Fruit fly (Drosophila melanogaster) whole organism, embryonic: ENCODE results near the gene roq.

Source experiments
- Antp ChIP-seq: fragments of 200-800 bp; sonication (Bioruptor generic); optimal IDR thresholded peaks from 3 replicates; lab custom pipeline; 2016; ENCODE audit warnings: missing biosample characterization, missing genetic modification characterization
- B-H2 ChIP-seq: fragments of 200-800 bp; sonication (Bioruptor generic); optimal IDR thresholded peaks from 2 replicates; lab custom pipeline; 2018; ENCODE audit warnings: missing biosample characterization, mild to moderate bottlenecking, missing genetic modification characterization
- Bteb2 ChIP-seq: fragments of 200-800 bp; sonication (Bioruptor generic); optimal IDR thresholded peaks from 2 replicates; lab custom pipeline; 2016; ENCODE audit warnings: missing biosample characterization, missing genetic modification characterization
- CG11247 ChIP-seq: fragments of 200-800 bp; sonication (Bioruptor generic); IDR thresholded peaks from 2 replicates; pipeline ENCODE4 v1.3.6; 2022; ENCODE audit warnings: missing biosample characterization, missing genetic modification characterization
- CG12391 ChIP-seq: fragments of 200-800 bp; sonication (Bioruptor generic); optimal IDR thresholded peaks from 3 replicates; lab custom pipeline; 2018; ENCODE audit warnings: missing biosample characterization, mild to moderate bottlenecking, missing genetic modification characterization, moderate library complexity
- CG12744 ChIP-seq: fragments of 200-800 bp; sonication (Bioruptor generic); optimal IDR thresholded peaks from 2 replicates; lab custom pipeline; 2016; ENCODE audit warnings: missing biosample characterization, missing genetic modification characterization
- CG13287 ChIP-seq: fragments of 200-800 bp; sonication (Bioruptor generic); IDR thresholded peaks from 2 replicates; pipeline ENCODE4 v1.3.6; 2022; ENCODE audit warnings: missing biosample characterization, missing genetic modification characterization; ENCODE audit not compliant: partially characterized antibody
- CG14441 ChIP-seq: fragments of 200-800 bp; sonication (Bioruptor generic); IDR thresholded peaks from 2 replicates; pipeline ENCODE4 v1.3.6; 2022; ENCODE audit warnings: missing biosample characterization, missing genetic modification characterization
- CG14860 ChIP-seq: fragments of 200-800 bp; sonication (Bioruptor generic); IDR thresholded peaks from 3 replicates; pipeline ENCODE4 v1.3.6; 2022; ENCODE audit warnings: missing biosample characterization, missing genetic modification characterization; ENCODE audit not compliant: partially characterized antibody
- CG14965 ChIP-seq: fragments of 200-800 bp; sonication (Bioruptor generic); optimal IDR thresholded peaks from 2 replicates; lab custom pipeline; 2016; ENCODE audit warnings: missing biosample characterization, missing genetic modification characterization, borderline replicate concordance
- CG1792 ChIP-seq: fragments of 200-800 bp; sonication (Bioruptor generic); optimal IDR thresholded peaks from 2 replicates; lab custom pipeline; 2016; ENCODE audit warnings: missing biosample characterization, missing genetic modification characterization
- CG18599 ChIP-seq: fragments of 200-800 bp; sonication (Bioruptor generic); optimal IDR thresholded peaks from 3 replicates; lab custom pipeline; 2017; ENCODE audit warnings: missing biosample characterization, missing genetic modification characterization, mild to moderate bottlenecking, moderate library complexity, missing genetic modification reagents
- CG34422 ChIP-seq: fragments of 200-800 bp; sonication (Bioruptor generic); IDR thresholded peaks from 3 replicates; pipeline ENCODE4 v1.3.6; 2022; ENCODE audit warnings: missing biosample characterization, missing genetic modification characterization
- CG4820 ChIP-seq: fragments of 200-800 bp; sonication (Bioruptor generic); optimal IDR thresholded peaks from 3 replicates; lab custom pipeline; 2016; ENCODE audit warnings: missing biosample characterization, missing genetic modification characterization
- CG6765 ChIP-seq: fragments of 200-800 bp; sonication (Bioruptor generic); optimal IDR thresholded peaks from 3 replicates; lab custom pipeline; 2017; ENCODE audit warnings: missing biosample characterization, mild to moderate bottlenecking, missing genetic modification characterization
- E2f2 ChIP-seq: fragments of 200-800 bp; sonication (Bioruptor generic); IDR thresholded peaks from 2 replicates; pipeline ENCODE4 v1.3.6; 2022; ENCODE audit warnings: missing biosample characterization, missing genetic modification characterization
- Hmr ChIP-seq: fragments of 200-800 bp; sonication (Bioruptor generic); optimal IDR thresholded peaks from 3 replicates; lab custom pipeline; 2017; ENCODE audit warnings: mild to moderate bottlenecking, missing biosample characterization, missing genetic modification reagents, missing genetic modification characterization
- MESR4 ChIP-seq: fragments of 200-800 bp; sonication (Bioruptor generic); optimal IDR thresholded peaks from 2 replicates; lab custom pipeline; 2018; ENCODE audit warnings: missing biosample characterization, mild to moderate bottlenecking, missing genetic modification characterization, moderate library complexity
- MTF-1 ChIP-seq: fragments of 200-800 bp; sonication (Bioruptor generic); optimal IDR thresholded peaks from 2 replicates; lab custom pipeline; 2018; ENCODE audit warnings: missing biosample characterization, mild to moderate bottlenecking, missing genetic modification characterization, borderline replicate concordance
- Mes4 ChIP-seq: fragments of 200-800 bp; sonication (Bioruptor generic); optimal IDR thresholded peaks from 2 replicates; lab custom pipeline; 2016; ENCODE audit warnings: missing biosample characterization, missing genetic modification characterization
- Nf-YA ChIP-seq: fragments of 200-800 bp; sonication (Bioruptor generic); IDR thresholded peaks from 2 replicates; pipeline ENCODE4 v1.3.6; 2022; ENCODE audit warnings: missing biosample characterization, missing genetic modification characterization
- Nf-YB ChIP-seq: fragments of 200-800 bp; sonication (Bioruptor generic); optimal IDR thresholded peaks from 3 replicates; lab custom pipeline; 2019; ENCODE audit warnings: missing biosample characterization, mild to moderate bottlenecking, missing genetic modification characterization, moderate library complexity
- Sry-β ChIP-seq: fragments of 200-800 bp; sonication (Bioruptor generic); optimal IDR thresholded peaks from 2 replicates; lab custom pipeline; 2018; ENCODE audit warnings: missing biosample characterization, mild to moderate bottlenecking, missing genetic modification characterization, moderate library complexity
- Stat92E ChIP-seq, 3 experiments: fragments of >200 bp in 2 of 3; fragments of 200-800 bp in 1 of 3; sonication (Bioruptor generic) in 1 of 3; optimal IDR thresholded peaks; 2 replicates each; lab custom pipeline; 2017 to 2019; ENCODE audit warnings: missing biosample characterization in 3 of 3, missing genetic modification characterization in 3 of 3, mild to moderate bottlenecking in 1 of 3, moderate library complexity in 1 of 3
- Taf1 ChIP-seq: fragments of 200-800 bp; sonication (Bioruptor generic); IDR thresholded peaks from 2 replicates; pipeline ENCODE4 v1.3.6; 2022; ENCODE audit warnings: missing biosample characterization, missing genetic modification characterization
- Usf ChIP-seq: fragments of 200-800 bp; sonication (Bioruptor generic); optimal IDR thresholded peaks from 2 replicates; lab custom pipeline; 2017; ENCODE audit warnings: missing genotype, missing biosample characterization, missing genetic modification characterization
- Xbp1 ChIP-seq: fragments of 200-800 bp; sonication (Bioruptor generic); optimal IDR thresholded peaks from 3 replicates; lab custom pipeline; 2016; ENCODE audit warnings: missing biosample characterization, mild to moderate bottlenecking, missing genetic modification characterization
- chif ChIP-seq, 2 experiments: fragments of 200-800 bp; sonication (Bioruptor generic); optimal IDR thresholded peaks; 3 replicates each; lab custom pipeline; 2016; ENCODE audit warnings: missing biosample characterization in 2 of 2, missing genetic modification characterization in 2 of 2
- chinmo ChIP-seq: fragments of 200-800 bp; sonication (Bioruptor generic); IDR thresholded peaks from 4 replicates; pipeline ENCODE4 v1.3.6; 2022; ENCODE audit warnings: missing biosample characterization, missing genetic modification characterization; ENCODE audit not compliant: partially characterized antibody
- crp ChIP-seq, 2 experiments: fragments of 200-800 bp; sonication (Bioruptor generic); optimal IDR thresholded peaks; 2 replicates in 1 of 2; 3 replicates in 1 of 2; lab custom pipeline; 2017; ENCODE audit warnings: missing biosample characterization in 2 of 2, missing genetic modification characterization in 2 of 2, mild to moderate bottlenecking in 1 of 2, moderate library complexity in 1 of 2
- da ChIP-seq: fragments of 200-800 bp; sonication (Bioruptor generic); optimal IDR thresholded peaks from 2 replicates; lab custom pipeline; 2016; ENCODE audit warnings: missing biosample characterization, missing genetic modification characterization
- danr ChIP-seq: fragments of 200-800 bp; sonication (Bioruptor generic); IDR thresholded peaks from 2 replicates; pipeline ENCODE4 v1.3.6; 2022; ENCODE audit warnings: missing biosample characterization, missing genetic modification characterization
- en ChIP-seq: fragments of 200-800 bp; sonication (Bioruptor generic); optimal IDR thresholded peaks from 2 replicates; lab custom pipeline; 2016; ENCODE audit warnings: missing biosample characterization, missing genetic modification characterization
- esg ChIP-seq: fragments of 200-800 bp; sonication (Bioruptor generic); conservative IDR thresholded peaks from 2 replicates; pipeline ENCODE4 v1.3.6; 2022; ENCODE audit warnings: missing biosample characterization, missing genetic modification characterization
- ftz-f1 ChIP-seq: fragments of 200-800 bp; sonication (Bioruptor generic); optimal IDR thresholded peaks from 2 replicates; lab custom pipeline; 2016; ENCODE audit warnings: missing biosample characterization, missing genetic modification characterization
- gce ChIP-seq: fragments of 200-800 bp; sonication (Bioruptor generic); IDR thresholded peaks from 3 replicates; pipeline ENCODE4 v1.3.6; 2022; ENCODE audit warnings: missing biosample characterization, missing genetic modification characterization
- gem ChIP-seq: fragments of 200-800 bp; sonication (Bioruptor generic); optimal IDR thresholded peaks from 2 replicates; lab custom pipeline; 2019; ENCODE audit warnings: missing biosample characterization, mild to moderate bottlenecking, missing genetic modification characterization, moderate library complexity
- gsb-n ChIP-seq: fragments of 200-800 bp; sonication (Bioruptor generic); optimal IDR thresholded peaks from 3 replicates; lab custom pipeline; 2018; ENCODE audit warnings: missing biosample characterization, mild to moderate bottlenecking, missing genetic modification characterization
- nau ChIP-seq: fragments of 200-800 bp; sonication (Bioruptor generic); optimal IDR thresholded peaks from 3 replicates; lab custom pipeline; 2017; ENCODE audit warnings: missing biosample characterization, mild to moderate bottlenecking, missing genetic modification characterization, missing genetic modification reagents
- onecut ChIP-seq: fragments of 200-800 bp; sonication (Bioruptor generic); IDR thresholded peaks from 2 replicates; pipeline ENCODE4 v1.3.6; 2022; ENCODE audit warnings: missing biosample characterization, missing genetic modification characterization
- p53 ChIP-seq: fragments of 200-800 bp; sonication (Bioruptor generic); optimal IDR thresholded peaks from 2 replicates; lab custom pipeline; 2016; ENCODE audit warnings: missing biosample characterization, missing genetic modification characterization
- pan ChIP-seq, 4 experiments: fragments of >200 bp in 3 of 4; fragments of 200-800 bp in 1 of 4; sonication (Bioruptor generic) in 1 of 4; optimal IDR thresholded peaks in 3 of 4; IDR thresholded peaks in 1 of 4; 2 replicates each; pipeline versions ENCODE4 v1.3.6 to Lab custom; 2017 to 2022; ENCODE audit warnings: missing biosample characterization in 2 of 4, missing genetic modification characterization in 2 of 4, mixed read lengths in 1 of 4
- peb ChIP-seq: fragments of 200-800 bp; sonication (Bioruptor generic); IDR thresholded peaks from 2 replicates; pipeline ENCODE4 v1.3.6; 2022; ENCODE audit warnings: missing biosample characterization, missing genetic modification characterization
- pho ChIP-seq: fragments of 200-800 bp; sonication (Bioruptor generic); optimal IDR thresholded peaks from 2 replicates; lab custom pipeline; 2016; ENCODE audit warnings: missing biosample characterization, missing genetic modification characterization
- pum ChIP-seq: fragments of 200-800 bp; sonication (Bioruptor generic); optimal IDR thresholded peaks from 2 replicates; lab custom pipeline; 2016; ENCODE audit warnings: missing biosample characterization, missing genetic modification characterization
- scrt ChIP-seq: fragments of 200-800 bp; sonication (Bioruptor generic); optimal IDR thresholded peaks from 2 replicates; lab custom pipeline; 2018; ENCODE audit warnings: missing biosample characterization, mild to moderate bottlenecking, missing genetic modification characterization, moderate library complexity
- sisA ChIP-seq: fragments of 200-800 bp; sonication (Bioruptor generic); IDR thresholded peaks from 2 replicates; pipeline ENCODE4 v1.3.6; 2022; ENCODE audit warnings: missing biosample characterization, missing genetic modification characterization
- trem ChIP-seq: fragments of 200-800 bp; optimal IDR thresholded peaks from 3 replicates; lab custom pipeline; 2019; ENCODE audit warnings: missing biosample characterization, mild to moderate bottlenecking, missing genetic modification characterization, moderate library complexity
- zfh1 ChIP-seq: fragments of 200-800 bp; sonication (Bioruptor generic); IDR thresholded peaks from 3 replicates; pipeline ENCODE4 v1.3.6; 2022; ENCODE audit warnings: missing biosample characterization, missing genetic modification characterization

roq gene

DNA sequence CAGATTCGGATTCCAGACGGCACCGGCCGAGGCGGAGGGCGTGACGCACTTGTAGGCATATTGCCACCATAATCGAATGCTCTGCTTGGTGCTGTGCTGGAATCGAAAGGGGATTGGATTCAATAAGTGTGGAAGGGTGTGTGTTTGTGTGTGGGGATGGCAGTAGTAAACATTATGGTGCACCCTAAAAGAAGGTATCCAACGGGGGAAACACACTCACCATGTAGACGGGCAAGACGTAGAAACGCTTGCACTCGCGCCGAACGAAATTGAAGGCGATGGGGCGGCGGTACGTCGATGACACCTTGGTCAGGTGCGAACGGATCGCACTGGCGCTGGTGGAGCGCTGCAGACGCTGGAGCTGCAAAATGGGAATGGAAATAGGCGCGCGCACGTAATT lies 12.9 kb upstream of the roq start (continued):
- TF ChIP-seq Hmr (GFP tag; lab: Kevin White, UChicago) (no peak), Nf-YA (GFP tag; lab: Robert Waterston, UW) (no peak), p53 (GFP tag; lab: Kevin White, UChicago) (no peak), zfh1 (GFP tag; lab: Robert Waterston, UW) (0 out of 3 replicates have a peak, but pooled peaks have one; percentile 23), Usf (GFP tag; lab: Kevin White, UChicago) (no peak), pho (GFP tag; lab: Kevin White, UChicago) (no peak), pan (optimal IDR thresholded peaks at IDR 0.05; lab: Kevin White, UChicago) (no peak), pan (GFP tag; optimal IDR thresholded peaks at IDR 0.05 in 1 of 2, IDR thresholded peaks at IDR 0.05 in 1 of 2) (peak in 1 of 2 experiments; percentile 21), gce (GFP tag; lab: Robert Waterston, UW) (no peak), B-H2 (GFP tag; lab: Kevin White, UChicago) (no peak), danr (GFP tag; lab: Robert Waterston, UW) (no peak), crp (GFP tag; optimal IDR thresholded peaks at IDR 0.05; lab: Kevin White, UChicago) (no peak), trem (tag; lab: Kevin White, UChicago) (no peak), nau (GFP tag; lab: Kevin White, UChicago) (no peak), en (no peak), chinmo (GFP tag; lab: Robert Waterston, UW) (0 out of 4 replicates have a peak, but pooled peaks have one; percentile 41), Bteb2 (GFP tag; lab: Kevin White, UChicago) (no peak), CG18599 (GFP tag; lab: Kevin White, UChicago) (no peak)

DNA sequence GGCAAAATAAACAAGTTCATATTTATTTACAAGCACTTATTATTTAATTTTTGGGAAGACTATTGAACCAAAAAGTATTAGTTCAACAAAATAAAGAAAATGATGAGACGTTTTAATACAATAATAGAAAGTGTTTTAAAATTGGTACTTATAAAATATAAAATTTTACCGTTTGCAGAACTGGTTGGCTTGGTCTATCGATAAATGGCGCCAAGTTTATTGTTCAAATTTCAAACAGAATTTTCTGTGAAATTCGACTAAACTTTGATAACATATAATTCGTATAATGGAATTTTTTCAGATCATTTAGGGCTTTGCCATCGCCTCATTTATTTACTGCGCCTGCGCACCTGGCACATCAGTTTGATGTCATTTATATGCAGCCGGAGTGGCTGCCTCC lies 12.4 kb upstream of the roq start:
- TF ChIP-seq pum (no peak), Stat92E (GFP tag; optimal IDR thresholded peaks at IDR 0.05; lab: Kevin White, UChicago) (no peak), Antp (GFP tag; lab: Kevin White, UChicago) (no peak), sisA (GFP tag; lab: Robert Waterston, UW) (no peak), gsb-n (tag; lab: Kevin White, UChicago) (no peak), peb (GFP tag; lab: Robert Waterston, UW) (no peak), CG6765 (no peak), ftz-f1 (no peak), MESR4 (GFP tag; lab: Kevin White, UChicago) (no peak), da (no peak), MTF-1 (GFP tag; lab: Kevin White, UChicago) (no peak), Xbp1 (GFP tag; lab: Kevin White, UChicago) (no peak), Mes4 (GFP tag; lab: Kevin White, UChicago) (no peak), scrt (GFP tag; lab: Kevin White, UChicago) (no peak), CG4820 (GFP tag; lab: Kevin White, UChicago) (no peak), CG1792 (GFP tag; lab: Kevin White, UChicago) (no peak), Taf1 (GFP tag; lab: Robert Waterston, UW) (no peak), chif (GFP tag; optimal IDR thresholded peaks at IDR 0.05; lab: Kevin White, UChicago) (no peak), Sry-β (GFP tag; lab: Kevin White, UChicago) (no peak), p53 (GFP tag; lab: Kevin White, UChicago) (no peak), CG11247 (GFP tag; lab: Robert Waterston, UW) (no peak), esg (GFP tag; lab: Robert Waterston, UW) (no peak), CG12744 (no peak), E2f2 (GFP tag; lab: Robert Waterston, UW) (peak; percentile 88), CG13287 (peak; percentile 67), Nf-YB (no peak), CG12391 (tag; lab: Kevin White, UChicago) (peak; percentile 5), CG14860 (GFP tag; lab: Robert Waterston, UW) (peak; percentile 23; the same call in 1 of the 3 replicates), gem (tag; lab: Kevin White, UChicago) (peak; percentile 4), CG14965 (GFP tag; lab: Kevin White, UChicago) (no peak), CG14441 (GFP tag; lab: Robert Waterston, UW) (no peak), CG34422 (no peak), onecut (GFP tag; lab: Robert Waterston, UW) (no peak)
